Worm (Caenorhabditis elegans) whole organism, L1 larva: ENCODE results near the gene cgt-1.
A peak's percentile ranks its signal among the peaks of the same experiment; 100 is the strongest.

ENCODE experiments used
- C04F5.9 ChIP-seq: sonication (generic microtip); optimal IDR thresholded peaks from 2 replicates; lab custom pipeline; 2016; ENCODE audit warnings: missing genetic modification characterization, missing compliant biosample characterization
- C16A3.4 ChIP-seq: fragments of 150-350 bp; optimal IDR thresholded peaks from 2 replicates; lab custom pipeline; 2014; ENCODE audit warnings: missing biosample characterization, missing genetic modification characterization
- F16B12.6 ChIP-seq: fragments of 150-350 bp; optimal IDR thresholded peaks from 2 replicates; lab custom pipeline; 2014; ENCODE audit warnings: missing biosample characterization, missing genetic modification characterization
- aha-1 ChIP-seq: fragments of 150-350 bp; optimal IDR thresholded peaks from 2 replicates; lab custom pipeline; 2014; ENCODE audit warnings: missing biosample characterization, missing genetic modification characterization
- alr-1 ChIP-seq: fragments of 200-800 bp; sonication (Bioruptor generic); optimal IDR thresholded peaks from 2 replicates; lab custom pipeline; 2018; ENCODE audit warnings: borderline replicate concordance, mild to moderate bottlenecking, missing genetic modification characterization, missing compliant biosample characterization
- aly-2 ChIP-seq: fragments of 150-350 bp; optimal IDR thresholded peaks from 2 replicates; lab custom pipeline; 2014; ENCODE audit warnings: missing biosample characterization, missing genetic modification characterization
- ama-1 ChIP-seq: fragments of 150-350 bp; optimal IDR thresholded peaks from 2 replicates; lab custom pipeline; 2014
- blmp-1 ChIP-seq: fragments of 150-350 bp; optimal IDR thresholded peaks from 2 replicates; lab custom pipeline; 2014; ENCODE audit warnings: missing biosample characterization, missing genetic modification characterization
- ceh-63 ChIP-seq: fragments of 200-800 bp; sonication (Bioruptor generic); optimal IDR thresholded peaks from 2 replicates; lab custom pipeline; 2018; ENCODE audit warnings: mild to moderate bottlenecking, missing genetic modification characterization, missing compliant biosample characterization
- ceh-8 ChIP-seq: fragments of 200-800 bp; sonication (Bioruptor generic); optimal IDR thresholded peaks from 2 replicates; lab custom pipeline; 2018; ENCODE audit warnings: mild to moderate bottlenecking, missing genetic modification characterization, moderate library complexity, missing compliant biosample characterization
- ceh-82 ChIP-seq, 3 experiments: fragments of 150-350 bp in 1 of 3; sonication (generic microtip) in 2 of 3; optimal IDR thresholded peaks; 2 replicates each; lab custom pipeline; 2014 to 2017; ENCODE audit warnings: missing biosample characterization in 3 of 3, missing genetic modification characterization in 3 of 3
- ceh-88 ChIP-seq: fragments of 200-800 bp; sonication (Bioruptor generic); IDR thresholded peaks from 2 replicates; pipeline ENCODE4 v1.3.6; 2022; ENCODE audit warnings: missing genetic modification characterization, missing compliant biosample characterization
- ces-1 ChIP-seq: fragments of 150-350 bp; optimal IDR thresholded peaks from 2 replicates; lab custom pipeline; 2014; ENCODE audit warnings: missing biosample characterization, missing genetic modification reagents, missing genetic modification characterization
- dpl-1 ChIP-seq, 3 experiments: fragments of 150-350 bp in 2 of 3; sonication (generic microtip) in 1 of 3; optimal IDR thresholded peaks; 2 replicates each; lab custom pipeline; 2014 to 2017; ENCODE audit warnings: missing biosample characterization in 3 of 3, missing genetic modification characterization in 3 of 3, missing genetic modification reagents in 3 of 3
- efl-3 ChIP-seq: fragments of 200-800 bp; sonication (Bioruptor generic); optimal IDR thresholded peaks from 2 replicates; lab custom pipeline; 2018; ENCODE audit warnings: mild to moderate bottlenecking, missing genetic modification characterization, missing compliant biosample characterization
- egl-13 ChIP-seq: sonication (generic microtip); optimal IDR thresholded peaks from 2 replicates; lab custom pipeline; 2016; ENCODE audit warnings: missing genotype, missing genetic modification reagents, missing genetic modification characterization, missing compliant biosample characterization
- egl-27 ChIP-seq, 2 experiments: fragments of 150-350 bp in 1 of 2; sonication (generic microtip); optimal IDR thresholded peaks; 3 replicates each; lab custom pipeline; 2017 to 2018; ENCODE audit warnings: missing biosample characterization in 2 of 2, missing genetic modification characterization in 2 of 2, missing genetic modification reagents in 2 of 2
- elt-2 ChIP-seq: sonication (generic microtip); optimal IDR thresholded peaks from 2 replicates; lab custom pipeline; 2016; ENCODE audit warnings: missing genetic modification characterization, mild to moderate bottlenecking, inconsistent platforms, missing compliant biosample characterization, missing genetic modification reagents
- fkh-10 ChIP-seq: sonication (generic microtip); optimal IDR thresholded peaks from 2 replicates; lab custom pipeline; 2017; ENCODE audit warnings: missing biosample characterization, missing genetic modification reagents, missing genetic modification characterization
- fkh-4 ChIP-seq: sonication (generic microtip); optimal IDR thresholded peaks from 2 replicates; lab custom pipeline; 2016; ENCODE audit warnings: missing compliant biosample characterization, missing genetic modification characterization, borderline replicate concordance
- fkh-8 ChIP-seq: sonication (generic microtip); optimal IDR thresholded peaks from 2 replicates; lab custom pipeline; 2016; ENCODE audit warnings: mild to moderate bottlenecking, missing genetic modification characterization, missing compliant biosample characterization
- grh-1 ChIP-seq: fragments of 200-800 bp; sonication (Bioruptor generic); IDR thresholded peaks from 2 replicates; pipeline ENCODE4 v1.3.6; 2022; ENCODE audit warnings: missing genetic modification reagents, missing genetic modification characterization, missing compliant biosample characterization
- hpl-2 ChIP-seq: fragments of 150-350 bp; optimal IDR thresholded peaks from 2 replicates; lab custom pipeline; 2014; ENCODE audit warnings: missing biosample characterization, missing genetic modification reagents, missing genetic modification characterization
- isw-1 ChIP-seq: fragments of 200-800 bp; sonication (Bioruptor generic); IDR thresholded peaks from 2 replicates; pipeline ENCODE4 v1.3.6; 2022; ENCODE audit warnings: missing genetic modification characterization, missing compliant biosample characterization
- jun-1 ChIP-seq: fragments of 150-350 bp; optimal IDR thresholded peaks from 2 replicates; lab custom pipeline; 2014; ENCODE audit warnings: missing biosample characterization, missing genetic modification reagents, missing genetic modification characterization
- lin-39 ChIP-seq: fragments of 150-350 bp; optimal IDR thresholded peaks from 2 replicates; lab custom pipeline; 2014; ENCODE audit warnings: missing biosample characterization, missing genetic modification reagents, missing genetic modification characterization
- lir-3 ChIP-seq: sonication (generic microtip); optimal IDR thresholded peaks from 2 replicates; lab custom pipeline; 2016; ENCODE audit warnings: mild to moderate bottlenecking, missing genetic modification characterization, moderate library complexity, missing compliant biosample characterization; ENCODE audit not compliant: poor library complexity
- lsy-2 ChIP-seq, 2 experiments: fragments of 150-350 bp; optimal IDR thresholded peaks; 2 replicates each; lab custom pipeline; 2014; ENCODE audit warnings: missing biosample characterization in 2 of 2, missing genetic modification characterization in 2 of 2
- nhr-11 ChIP-seq: fragments of 150-350 bp; optimal IDR thresholded peaks from 2 replicates; lab custom pipeline; 2014; ENCODE audit warnings: missing biosample characterization, missing genetic modification characterization
- nhr-12 ChIP-seq: sonication (generic microtip); optimal IDR thresholded peaks from 2 replicates; lab custom pipeline; 2017; ENCODE audit warnings: missing biosample characterization, missing genetic modification characterization
- nhr-19 ChIP-seq: fragments of 200-800 bp; sonication (Bioruptor generic); conservative IDR thresholded peaks from 2 replicates; pipeline ENCODE4 v1.3.6; 2022; ENCODE audit warnings: missing genetic modification characterization, missing compliant biosample characterization
- nhr-47 ChIP-seq: sonication (generic microtip); optimal IDR thresholded peaks from 2 replicates; lab custom pipeline; 2016; ENCODE audit warnings: mild to moderate bottlenecking, missing genetic modification characterization, moderate library complexity, missing compliant biosample characterization
- nhr-76 ChIP-seq: sonication (generic microtip); optimal IDR thresholded peaks from 2 replicates; lab custom pipeline; 2017; ENCODE audit warnings: missing biosample characterization, missing genetic modification characterization
- nhr-84 ChIP-seq: sonication (generic microtip); optimal IDR thresholded peaks from 2 replicates; lab custom pipeline; 2017; ENCODE audit warnings: missing biosample characterization, missing genetic modification characterization
- nhr-85 ChIP-seq: sonication (generic microtip); peaks from one replicate; lab custom pipeline; 2016; ENCODE audit warnings: missing genetic modification characterization, inconsistent platforms, missing compliant biosample characterization
- pag-3 ChIP-seq: sonication (generic microtip); optimal IDR thresholded peaks from 2 replicates; lab custom pipeline; 2017; ENCODE audit warnings: missing genetic modification characterization, mild to moderate bottlenecking, missing compliant biosample characterization, antibody characterized with exemption, borderline replicate concordance; ENCODE audit not compliant: insufficient read depth
- pqm-1 ChIP-seq: sonication (generic microtip); optimal IDR thresholded peaks from 3 replicates; lab custom pipeline; 2017; ENCODE audit warnings: missing biosample characterization, missing genetic modification characterization
- rnt-1 ChIP-seq: sonication (generic microtip); optimal IDR thresholded peaks from 2 replicates; lab custom pipeline; 2016; ENCODE audit warnings: mild to moderate bottlenecking, missing genetic modification characterization, moderate library complexity, missing compliant biosample characterization
- skn-1 ChIP-seq: fragments of 150-350 bp; optimal IDR thresholded peaks from 2 replicates; lab custom pipeline; 2014; ENCODE audit warnings: missing biosample characterization, missing genetic modification characterization
- snpc-4 ChIP-seq: fragments of 150-350 bp; optimal IDR thresholded peaks from 2 replicates; lab custom pipeline; 2014; ENCODE audit warnings: missing biosample characterization, missing genetic modification characterization
- sox-4 ChIP-seq: sonication (generic microtip); optimal IDR thresholded peaks from 2 replicates; lab custom pipeline; 2016; ENCODE audit warnings: missing genetic modification characterization, missing compliant biosample characterization
- sptf-1 ChIP-seq: fragments of 150-350 bp; optimal IDR thresholded peaks from 2 replicates; lab custom pipeline; 2014; ENCODE audit warnings: missing biosample characterization, missing genetic modification characterization
- sup-37 ChIP-seq: fragments of 200-800 bp; sonication (Bioruptor generic); optimal IDR thresholded peaks from 2 replicates; lab custom pipeline; 2018; ENCODE audit warnings: mild to moderate bottlenecking, missing genetic modification characterization, missing compliant biosample characterization
- swsn-7 ChIP-seq: sonication (generic microtip); optimal IDR thresholded peaks from 2 replicates; lab custom pipeline; 2016; ENCODE audit warnings: missing genetic modification characterization, missing compliant biosample characterization
- tlp-1 ChIP-seq: fragments of 150-350 bp; optimal IDR thresholded peaks from 2 replicates; lab custom pipeline; 2014; ENCODE audit warnings: missing biosample characterization, missing genetic modification characterization
- unc-30 ChIP-seq: sonication (generic microtip); optimal IDR thresholded peaks from 2 replicates; lab custom pipeline; 2017; ENCODE audit warnings: missing biosample characterization, missing genetic modification characterization
- unc-62 ChIP-seq: fragments of 150-350 bp; optimal IDR thresholded peaks from 2 replicates; lab custom pipeline; 2014; ENCODE audit warnings: missing biosample characterization, missing genetic modification reagents, missing genetic modification characterization
- unc-86 ChIP-seq: sonication (generic microtip); optimal IDR thresholded peaks from 2 replicates; lab custom pipeline; 2016; ENCODE audit warnings: missing genetic modification characterization, missing compliant biosample characterization
- vab-15 ChIP-seq: sonication (generic microtip); optimal IDR thresholded peaks from 2 replicates; lab custom pipeline; 2017; ENCODE audit warnings: missing genotype, mild to moderate bottlenecking, missing genetic modification characterization, missing compliant biosample characterization
- zag-1 ChIP-seq: fragments of 150-350 bp; optimal IDR thresholded peaks from 2 replicates; lab custom pipeline; 2014; ENCODE audit warnings: missing biosample characterization, missing genetic modification characterization

The cgt-1 gene

DNA sequence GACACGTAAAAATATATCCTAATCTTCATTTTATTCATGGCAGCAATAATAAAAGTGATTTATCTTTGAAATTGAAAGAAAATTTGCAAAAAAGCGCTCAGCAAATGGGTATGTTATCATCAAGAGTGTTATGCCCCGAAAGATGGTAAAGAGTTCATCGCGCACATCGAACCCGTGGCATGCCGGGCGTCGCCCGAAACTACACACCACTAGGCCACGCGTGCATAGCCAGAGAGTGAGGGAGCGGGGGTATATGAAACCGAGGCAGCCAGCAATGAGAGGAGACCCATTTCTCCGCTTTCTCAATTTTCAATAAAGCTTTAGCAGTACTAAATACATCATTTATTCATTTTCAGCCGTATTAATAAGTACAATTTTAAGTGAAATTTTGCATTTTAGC lies 14.9 kb downstream of the cgt-1 start (continued):
- peak; percentile 8 for TF ChIP-seq lir-3 (tag; lab: Kevin White, UChicago)
- TF ChIP-seq ces-1 (GFP tag; lab: Kevin White, UChicago): no peak
- peak; percentile 7 for TF ChIP-seq ceh-63 (GFP tag; lab: Kevin White, UChicago)
- peak; percentile 52 for TF ChIP-seq unc-86
- TF ChIP-seq vab-15: no peak
- TF ChIP-seq ama-1 (lab: Kevin White, UChicago): no peak
- TF ChIP-seq lsy-2 (tag; optimal IDR thresholded peaks at IDR 0.05; lab: Kevin White, UChicago): peak; percentile 48 to 63
- TF ChIP-seq efl-3 (GFP tag; lab: Kevin White, UChicago): no peak
- TF ChIP-seq nhr-19 (GFP tag; lab: Robert Waterston, UW): peak; percentile 66
- TF ChIP-seq jun-1: no peak
- no peak for TF ChIP-seq nhr-76 (tag; lab: Kevin White, UChicago)
- TF ChIP-seq egl-27 (tag; optimal IDR thresholded peaks at IDR 0.05; lab: Kevin White, UChicago): no peak
- no peak for TF ChIP-seq lin-39 (tag; lab: Kevin White, UChicago)
- TF ChIP-seq ceh-88 (GFP tag; lab: Robert Waterston, UW): 0 out of 2 replicates have a peak, but pooled peaks have one; percentile 11
- no peak for TF ChIP-seq nhr-84 (tag; lab: Kevin White, UChicago)
- TF ChIP-seq egl-13 (tag; lab: Kevin White, UChicago): peak; percentile 52
- TF ChIP-seq pag-3 (tag; lab: Kevin White, UChicago): no peak
- TF ChIP-seq zag-1 (tag; lab: Kevin White, UChicago): no peak
- TF ChIP-seq snpc-4: peak; percentile 66
- peak; percentile 78 for TF ChIP-seq C16A3.4 (tag; lab: Kevin White, UChicago)
- peak; percentile 79 for TF ChIP-seq nhr-85
- TF ChIP-seq swsn-7 (tag; lab: Kevin White, UChicago): peak; percentile 69
- peak; percentile 59 for TF ChIP-seq elt-2
- peak; percentile 25; the same call in 1 of the 2 replicates for TF ChIP-seq grh-1 (GFP tag; lab: Robert Waterston, UW)
- TF ChIP-seq pqm-1 (tag; lab: Kevin White, UChicago): no peak
- TF ChIP-seq ceh-8 (GFP tag; lab: Kevin White, UChicago): peak; percentile 57
- TF ChIP-seq skn-1 (tag; lab: Kevin White, UChicago): peak; percentile 84
- peak; percentile 34 for TF ChIP-seq fkh-10
- TF ChIP-seq nhr-11 (tag; lab: Kevin White, UChicago): no peak
- no peak for TF ChIP-seq aha-1
- no peak for TF ChIP-seq tlp-1
- TF ChIP-seq sup-37 (GFP tag; lab: Kevin White, UChicago): peak; percentile 22
- TF ChIP-seq nhr-47 (tag; lab: Kevin White, UChicago): peak; percentile 81
- TF ChIP-seq sox-4 (tag; lab: Kevin White, UChicago): peak; percentile 24
- peak; percentile 22 to 85 (median 71) for TF ChIP-seq ceh-82 (tag; optimal IDR thresholded peaks at IDR 0.05; lab: Kevin White, UChicago)
- TF ChIP-seq sptf-1 (tag; lab: Kevin White, UChicago): no peak
- TF ChIP-seq unc-30 (tag; lab: Kevin White, UChicago): no peak
- no peak for TF ChIP-seq F16B12.6
- no peak for TF ChIP-seq blmp-1 (tag; lab: Kevin White, UChicago)
- no peak for TF ChIP-seq fkh-4 (tag; lab: Kevin White, UChicago)
- peak; percentile 78 for TF ChIP-seq rnt-1 (tag; lab: Kevin White, UChicago)
- no peak for TF ChIP-seq alr-1
- TF ChIP-seq isw-1 (GFP tag; lab: Robert Waterston, UW): peak; percentile 38
- no peak for TF ChIP-seq unc-62
- TF ChIP-seq dpl-1 (GFP tag; optimal IDR thresholded peaks at IDR 0.05; lab: Kevin White, UChicago): peak; percentile 38 to 64 (median 51)
- peak; percentile 86 for TF ChIP-seq fkh-8 (tag; lab: Kevin White, UChicago)
- no peak for TF ChIP-seq C04F5.9
- peak; percentile 13 for TF ChIP-seq hpl-2 (GFP tag; lab: Kevin White, UChicago)
- peak; percentile 12 for TF ChIP-seq nhr-12
- peak; percentile 44 for TF ChIP-seq aly-2
